Worm (Caenorhabditis elegans) whole organism, L4 larva: ENCODE data around the gene srh-177.

Experiments
- Y75B8A.6 ChIP-seq: fragments of 200-800 bp; sonication (Bioruptor generic); IDR thresholded peaks from 2 replicates; pipeline ENCODE4 v1.3.6; 2022; ENCODE audit warnings: missing genetic modification reagents, missing genetic modification characterization, missing compliant biosample characterization
- dve-1 ChIP-seq: sonication (generic microtip); optimal IDR thresholded peaks from 2 replicates; lab custom pipeline; 2017; ENCODE audit warnings: antibody characterized with exemption, mild to moderate bottlenecking, missing genetic modification characterization, missing compliant biosample characterization; ENCODE audit not compliant: insufficient read depth
- lin-39 ChIP-seq: fragments of 150-350 bp; optimal IDR thresholded peaks from 2 replicates; lab custom pipeline; 2014; ENCODE audit warnings: missing biosample characterization, missing genetic modification reagents, missing genetic modification characterization
- nhr-111 ChIP-seq: fragments of 200-800 bp; sonication (Bioruptor generic); optimal IDR thresholded peaks from 2 replicates; lab custom pipeline; 2018; ENCODE audit warnings: mild to moderate bottlenecking, missing genetic modification characterization, missing compliant biosample characterization
- nhr-25 ChIP-seq: sonication (generic microtip); optimal IDR thresholded peaks from 2 replicates; lab custom pipeline; 2017; ENCODE audit warnings: missing genetic modification characterization, mild to moderate bottlenecking, missing compliant biosample characterization, antibody characterized with exemption, moderate library complexity, borderline replicate concordance; ENCODE audit not compliant: insufficient read depth
- snpc-4 ChIP-seq: fragments of 150-350 bp; optimal IDR thresholded peaks from 2 replicates; lab custom pipeline; 2014; ENCODE audit warnings: missing biosample characterization, missing genetic modification characterization
- tra-1 ChIP-seq: fragments of 200-800 bp; sonication (Bioruptor generic); IDR thresholded peaks from 2 replicates; pipeline ENCODE4 v1.3.6; 2022; ENCODE audit warnings: missing genetic modification reagents, missing genetic modification characterization, missing compliant biosample characterization
- unc-62 ChIP-seq, 3 experiments: fragments of 150-350 bp in 1 of 3; sonication (generic microtip); optimal IDR thresholded peaks in 2 of 3; peaks in 1 of 3; 1 replicate in 1 of 3; 2 replicates in 2 of 3; lab custom pipeline; 2014 to 2017; ENCODE audit warnings: missing biosample characterization in 3 of 3, missing genetic modification characterization in 3 of 3, missing genetic modification reagents in 3 of 3, missing genotype in 1 of 3

- TF ChIP-seq tra-1 (GFP tag; lab: Robert Waterston, UW) (no peak), lin-39 (no peak), snpc-4 (tag; lab: Kevin White, UChicago) (no peak), unc-62 (GFP tag; optimal IDR thresholded peaks at IDR 0.05 in 1 of 2; lab: Kevin White, UChicago) (peak in 1 of 2 experiments; percentile 52), unc-62 (tag; optimal IDR thresholded peaks at IDR 0.05; lab: Kevin White, UChicago) (no peak), dve-1 (tag; lab: Kevin White, UChicago) (peak; percentile 49), Y75B8A.6 (GFP tag; lab: Robert Waterston, UW) (no peak), nhr-25 (tag; lab: Kevin White, UChicago) (no peak), nhr-111 (GFP tag; lab: Kevin White, UChicago) (no peak)
These were observed 47.7 kb upstream of the srh-177 start for ce11 chrV:20416790-20417189.
